Fruit fly (Drosophila melanogaster) whole organism, embryonic: ENCODE results near the gene CG43693.

Experiments used
- Aef1 ChIP-seq: fragments of 200-800 bp; sonication (Bioruptor generic); IDR thresholded peaks from 3 replicates; pipeline ENCODE4 v1.3.6; 2022; ENCODE audit warnings: missing biosample characterization, missing genetic modification characterization
- Awh ChIP-seq: fragments of 200-800 bp; sonication (Bioruptor generic); IDR thresholded peaks from 2 replicates; pipeline ENCODE4, ENCODE4 v1.3.6; 2022; ENCODE audit warnings: missing biosample characterization, missing genetic modification characterization
- Bgb ChIP-seq: fragments of 200-800 bp; sonication (Bioruptor generic); IDR thresholded peaks from 2 replicates; pipeline ENCODE4 v1.3.6; 2022; ENCODE audit warnings: missing biosample characterization, missing genetic modification characterization; ENCODE audit not compliant: partially characterized antibody
- CG10209 ChIP-seq: fragments of 200-800 bp; sonication (Bioruptor generic); optimal IDR thresholded peaks from 3 replicates; lab custom pipeline; 2017; ENCODE audit warnings: missing biosample characterization, mild to moderate bottlenecking, missing genetic modification characterization, missing genetic modification reagents
- CG1024 ChIP-seq: fragments of 200-800 bp; sonication (Bioruptor generic); IDR thresholded peaks from 2 replicates; pipeline ENCODE4 v1.3.6; 2022; ENCODE audit warnings: missing biosample characterization, missing genetic modification characterization
- CG10321 ChIP-seq: fragments of 200-800 bp; sonication (Bioruptor generic); IDR thresholded peaks from 2 replicates; pipeline ENCODE4 v1.3.6; 2022; ENCODE audit warnings: missing biosample characterization, missing genetic modification characterization
- CG12769 ChIP-seq: fragments of 200-800 bp; sonication (Bioruptor generic); optimal IDR thresholded peaks from 2 replicates; lab custom pipeline; 2019; ENCODE audit warnings: missing biosample characterization, mild to moderate bottlenecking, missing genetic modification characterization, moderate library complexity
- CG13287 ChIP-seq: fragments of 200-800 bp; sonication (Bioruptor generic); IDR thresholded peaks from 2 replicates; pipeline ENCODE4 v1.3.6; 2022; ENCODE audit warnings: missing biosample characterization, missing genetic modification characterization; ENCODE audit not compliant: partially characterized antibody
- CG15479 ChIP-seq: fragments of 200-800 bp; sonication (Bioruptor generic); optimal IDR thresholded peaks from 3 replicates; lab custom pipeline; 2019; ENCODE audit warnings: missing biosample characterization, mild to moderate bottlenecking, missing genetic modification characterization, moderate library complexity
- CG17568 ChIP-seq: fragments of 200-800 bp; sonication (Bioruptor generic); optimal IDR thresholded peaks from 2 replicates; lab custom pipeline; 2018; ENCODE audit warnings: missing biosample characterization, mild to moderate bottlenecking, missing genetic modification characterization, moderate library complexity
- CG2202 ChIP-seq: fragments of 200-800 bp; sonication (Bioruptor generic); optimal IDR thresholded peaks from 2 replicates; lab custom pipeline; 2018; ENCODE audit warnings: missing biosample characterization, mild to moderate bottlenecking, missing genetic modification characterization
- CG33557 ChIP-seq: fragments of 200-800 bp; sonication (Bioruptor generic); optimal IDR thresholded peaks from 2 replicates; lab custom pipeline; 2019; ENCODE audit warnings: missing biosample characterization, mild to moderate bottlenecking, missing genetic modification characterization, moderate library complexity
- CG4617 ChIP-seq: fragments of 200-800 bp; sonication (Bioruptor generic); optimal IDR thresholded peaks from 3 replicates; lab custom pipeline; 2016; ENCODE audit warnings: missing biosample characterization, missing genetic modification characterization, borderline replicate concordance
- CG6813 ChIP-seq: fragments of 200-800 bp; sonication (Bioruptor generic); optimal IDR thresholded peaks from 2 replicates; lab custom pipeline; 2017; ENCODE audit warnings: missing biosample characterization, missing genetic modification characterization, mild to moderate bottlenecking, moderate library complexity, missing genetic modification reagents
- CG7987 ChIP-seq: fragments of 200-800 bp; sonication (Bioruptor generic); optimal IDR thresholded peaks from 2 replicates; lab custom pipeline; 2018; ENCODE audit warnings: missing biosample characterization, mild to moderate bottlenecking, missing genetic modification characterization, moderate library complexity
- Doc2 ChIP-seq: fragments of 200-800 bp; sonication (Bioruptor generic); IDR thresholded peaks from 2 replicates; pipeline ENCODE4 v1.3.6; 2022; ENCODE audit warnings: missing biosample characterization, missing genetic modification characterization
- E2f2 ChIP-seq: fragments of 200-800 bp; sonication (Bioruptor generic); IDR thresholded peaks from 2 replicates; pipeline ENCODE4 v1.3.6; 2022; ENCODE audit warnings: missing biosample characterization, missing genetic modification characterization
- Gsc ChIP-seq: fragments of 200-800 bp; sonication (Bioruptor generic); IDR thresholded peaks from 2 replicates; pipeline ENCODE4 v1.3.6; 2022; ENCODE audit warnings: missing biosample characterization, missing genetic modification characterization
- Hey ChIP-seq: fragments of 200-800 bp; sonication (Bioruptor generic); optimal IDR thresholded peaks from 3 replicates; lab custom pipeline; 2018; ENCODE audit warnings: missing biosample characterization, mild to moderate bottlenecking, missing genetic modification characterization
- HmgD ChIP-seq: fragments of 200-800 bp; sonication (Bioruptor generic); optimal IDR thresholded peaks from 3 replicates; lab custom pipeline; 2016; ENCODE audit warnings: missing biosample characterization, missing genetic modification characterization
- Hmr ChIP-seq: fragments of 200-800 bp; sonication (Bioruptor generic); optimal IDR thresholded peaks from 3 replicates; lab custom pipeline; 2017; ENCODE audit warnings: mild to moderate bottlenecking, missing biosample characterization, missing genetic modification reagents, missing genetic modification characterization
- Hr3 ChIP-seq: fragments of 200-800 bp; sonication (Bioruptor generic); optimal IDR thresholded peaks from 3 replicates; lab custom pipeline; 2016; ENCODE audit warnings: missing biosample characterization, missing genetic modification characterization
- Hr78 ChIP-seq, 2 experiments: fragments of 200-800 bp in 1 of 2; fragments of >200 bp in 1 of 2; sonication (Bioruptor generic) in 1 of 2; optimal IDR thresholded peaks; 2 replicates each; lab custom pipeline; 2017 to 2019; ENCODE audit warnings: missing biosample characterization in 2 of 2, missing genetic modification characterization in 2 of 2, mild to moderate bottlenecking in 1 of 2, moderate library complexity in 1 of 2
- MESR4 ChIP-seq: fragments of 200-800 bp; sonication (Bioruptor generic); optimal IDR thresholded peaks from 2 replicates; lab custom pipeline; 2018; ENCODE audit warnings: missing biosample characterization, mild to moderate bottlenecking, missing genetic modification characterization, moderate library complexity
- Max ChIP-seq: fragments of 200-800 bp; sonication (Bioruptor generic); optimal IDR thresholded peaks from 2 replicates; lab custom pipeline; 2016; ENCODE audit warnings: missing biosample characterization, mild to moderate bottlenecking, missing genetic modification characterization
- Mrtf ChIP-seq: fragments of 200-800 bp; sonication (Bioruptor generic); IDR thresholded peaks from 3 replicates; pipeline ENCODE4 v1.3.6; 2022; ENCODE audit warnings: missing biosample characterization, missing genetic modification characterization
- Neu2 ChIP-seq: fragments of 200-800 bp; sonication (Bioruptor generic); optimal IDR thresholded peaks from 3 replicates; lab custom pipeline; 2016; ENCODE audit warnings: missing biosample characterization, missing genetic modification characterization, borderline replicate concordance
- Opbp ChIP-seq: fragments of 200-800 bp; sonication (Bioruptor generic); IDR thresholded peaks from 3 replicates; pipeline ENCODE4 v1.3.6; 2022; ENCODE audit warnings: missing biosample characterization, missing genetic modification characterization; ENCODE audit not compliant: partially characterized antibody
- PHDP ChIP-seq: fragments of 200-800 bp; sonication (Bioruptor generic); optimal IDR thresholded peaks from 3 replicates; lab custom pipeline; 2018; ENCODE audit warnings: missing biosample characterization, mild to moderate bottlenecking, missing genetic modification characterization, moderate library complexity
- Rfx ChIP-seq: fragments of 200-800 bp; sonication (Bioruptor generic); IDR thresholded peaks from 2 replicates; pipeline ENCODE4 v1.3.6; 2022; ENCODE audit warnings: missing biosample characterization, missing genetic modification characterization
- Sry-β ChIP-seq: fragments of 200-800 bp; sonication (Bioruptor generic); optimal IDR thresholded peaks from 2 replicates; lab custom pipeline; 2018; ENCODE audit warnings: missing biosample characterization, mild to moderate bottlenecking, missing genetic modification characterization, moderate library complexity
- bbx ChIP-seq: fragments of 200-800 bp; sonication (Bioruptor generic); IDR thresholded peaks from 2 replicates; pipeline ENCODE4 v1.3.6; 2022; ENCODE audit warnings: missing biosample characterization, missing genetic modification characterization; ENCODE audit not compliant: partially characterized antibody
- corto ChIP-seq: fragments of 200-800 bp; sonication (Bioruptor generic); optimal IDR thresholded peaks from 2 replicates; lab custom pipeline; 2016; ENCODE audit warnings: missing biosample characterization, mild to moderate bottlenecking, missing genetic modification characterization, moderate library complexity
- crc ChIP-seq: fragments of 200-800 bp; sonication (Bioruptor generic); optimal IDR thresholded peaks from 2 replicates; lab custom pipeline; 2016; ENCODE audit warnings: missing biosample characterization, missing genetic modification characterization
- emc ChIP-seq: fragments of 200-800 bp; sonication (Bioruptor generic); optimal IDR thresholded peaks from 2 replicates; lab custom pipeline; 2016; ENCODE audit warnings: missing biosample characterization, missing genetic modification characterization
- ems ChIP-seq: fragments of 200-800 bp; sonication (Bioruptor generic); optimal IDR thresholded peaks from 3 replicates; lab custom pipeline; 2016; ENCODE audit warnings: missing biosample characterization, missing genetic modification characterization
- fd102C ChIP-seq: fragments of 200-800 bp; sonication (Bioruptor generic); optimal IDR thresholded peaks from 2 replicates; lab custom pipeline; 2018; ENCODE audit warnings: missing biosample characterization, mild to moderate bottlenecking, missing genetic modification characterization, moderate library complexity
- fd64A ChIP-seq: fragments of 200-800 bp; sonication (Bioruptor generic); optimal IDR thresholded peaks from 3 replicates; lab custom pipeline; 2018; ENCODE audit warnings: missing biosample characterization, mild to moderate bottlenecking, missing genetic modification characterization
- gfzf ChIP-seq: fragments of 200-800 bp; sonication (Bioruptor generic); optimal IDR thresholded peaks from 2 replicates; lab custom pipeline; 2016; ENCODE audit warnings: missing biosample characterization, mild to moderate bottlenecking, missing genetic modification characterization, moderate library complexity
- gro ChIP-seq: fragments of 200-800 bp; sonication (Bioruptor generic); optimal IDR thresholded peaks from 2 replicates; lab custom pipeline; 2016; ENCODE audit warnings: missing biosample characterization, missing genetic modification characterization
- kni ChIP-seq: fragments of 200-800 bp; sonication (Bioruptor generic); optimal IDR thresholded peaks from 3 replicates; lab custom pipeline; 2017; ENCODE audit warnings: mild to moderate bottlenecking, missing biosample characterization, missing genetic modification reagents, missing genetic modification characterization
- mirr ChIP-seq: fragments of 200-800 bp; sonication (Bioruptor generic); optimal IDR thresholded peaks from 3 replicates; lab custom pipeline; 2018; ENCODE audit warnings: missing biosample characterization, mild to moderate bottlenecking, missing genetic modification characterization
- oc ChIP-seq: fragments of 200-800 bp; sonication (Bioruptor generic); optimal IDR thresholded peaks from 2 replicates; lab custom pipeline; 2018; ENCODE audit warnings: missing biosample characterization, mild to moderate bottlenecking, missing genetic modification characterization, moderate library complexity
- org-1 ChIP-seq: fragments of 200-800 bp; sonication (Bioruptor generic); optimal IDR thresholded peaks from 2 replicates; lab custom pipeline; 2017; ENCODE audit warnings: missing biosample characterization, missing genetic modification characterization
- prd ChIP-seq, 3 experiments: fragments of >200 bp in 2 of 3; fragments of 200-800 bp in 1 of 3; sonication (Bioruptor generic) in 1 of 3; optimal IDR thresholded peaks in 2 of 3; IDR thresholded peaks in 1 of 3; 2 replicates in 2 of 3; 3 replicates in 1 of 3; pipeline versions ENCODE4 v1.3.6 to Lab custom; 2017 to 2022; ENCODE audit warnings: missing biosample characterization in 1 of 3, missing genetic modification characterization in 1 of 3
- pros ChIP-seq: fragments of 200-800 bp; sonication (Bioruptor generic); optimal IDR thresholded peaks from 3 replicates; lab custom pipeline; 2019; ENCODE audit warnings: missing biosample characterization, mild to moderate bottlenecking, missing genetic modification characterization, moderate library complexity
- pzg ChIP-seq: fragments of 200-800 bp; sonication (Bioruptor generic); optimal IDR thresholded peaks from 3 replicates; lab custom pipeline; 2018; ENCODE audit warnings: missing biosample characterization, mild to moderate bottlenecking, missing genetic modification characterization, moderate library complexity
- rib ChIP-seq: fragments of 200-800 bp; sonication (Bioruptor generic); IDR thresholded peaks from 2 replicates; pipeline ENCODE4 v1.3.6; 2022; ENCODE audit warnings: missing biosample characterization, missing genetic modification characterization
- twi ChIP-seq: fragments of 200-800 bp; optimal IDR thresholded peaks from 2 replicates; lab custom pipeline; 2019; ENCODE audit warnings: missing biosample characterization, mild to moderate bottlenecking, missing genetic modification characterization, moderate library complexity
- unc-4 ChIP-seq: fragments of 200-800 bp; sonication (Bioruptor generic); IDR thresholded peaks from 2 replicates; pipeline ENCODE4 v1.3.6; 2022; ENCODE audit warnings: missing biosample characterization, missing genetic modification characterization; ENCODE audit not compliant: partially characterized antibody

The CG43693 gene

dm6 chr3L:11062441-11062840 lies 11.3 kb upstream of the CG43693 start, which contains the start of gene CG32069 (continued):
- no peak for TF ChIP-seq CG13287 (GFP tag; lab: Robert Waterston, UW)
- no peak for TF ChIP-seq Bgb (GFP tag; lab: Robert Waterston, UW)
- no peak for TF ChIP-seq CG10209 (GFP tag; lab: Kevin White, UChicago)
- TF ChIP-seq emc = no peak
- TF ChIP-seq rib (GFP tag; lab: Robert Waterston, UW) = no peak
- no peak for TF ChIP-seq gfzf (GFP tag; lab: Kevin White, UChicago)
- no peak for TF ChIP-seq Neu2 (GFP tag; lab: Kevin White, UChicago)
- no peak for TF ChIP-seq Hmr
- no peak for TF ChIP-seq HmgD
- TF ChIP-seq Hr3 = no peak
- peak; percentile 81 for TF ChIP-seq Sry-β
- no peak for TF ChIP-seq Awh (GFP tag; lab: Robert Waterston, UW)
- no peak for TF ChIP-seq oc (tag; lab: Kevin White, UChicago)
- TF ChIP-seq PHDP (tag; lab: Kevin White, UChicago) = no peak
- TF ChIP-seq pzg (GFP tag; lab: Kevin White, UChicago) = peak; percentile 53
- TF ChIP-seq mirr = no peak
- TF ChIP-seq MESR4 (GFP tag; lab: Kevin White, UChicago) = peak; percentile 54
- no peak for TF ChIP-seq Hr78 (GFP tag; optimal IDR thresholded peaks at IDR 0.05; lab: Kevin White, UChicago)
- no peak for TF ChIP-seq Mrtf
- TF ChIP-seq fd102C (GFP tag; lab: Kevin White, UChicago) = no peak
- TF ChIP-seq org-1 (GFP tag; lab: Kevin White, UChicago) = no peak
- no peak for TF ChIP-seq CG33557
- no peak for TF ChIP-seq twi (tag; lab: Kevin White, UChicago)
- TF ChIP-seq CG17568 (GFP tag; lab: Kevin White, UChicago) = no peak
- TF ChIP-seq kni (GFP tag; lab: Kevin White, UChicago) = no peak
- TF ChIP-seq gro = no peak
- TF ChIP-seq fd64A (GFP tag; lab: Kevin White, UChicago) = no peak
- no peak for TF ChIP-seq corto (GFP tag; lab: Kevin White, UChicago)
- no peak for TF ChIP-seq CG10321 (GFP tag; lab: Robert Waterston, UW)
- TF ChIP-seq Aef1 (GFP tag; lab: Robert Waterston, UW) = no peak
- no peak for TF ChIP-seq Gsc (GFP tag; lab: Robert Waterston, UW)
- no peak for TF ChIP-seq Hey
- TF ChIP-seq bbx (GFP tag; lab: Robert Waterston, UW) = no peak
- no peak for TF ChIP-seq CG2202
- TF ChIP-seq Rfx (GFP tag; lab: Robert Waterston, UW) = no peak
- no peak for TF ChIP-seq prd (optimal IDR thresholded peaks at IDR 0.05; lab: Kevin White, UChicago)
- TF ChIP-seq prd (GFP tag; IDR thresholded peaks at IDR 0.05; lab: Robert Waterston, UW) = no peak
- TF ChIP-seq Max (GFP tag; lab: Kevin White, UChicago) = no peak
- no peak for TF ChIP-seq pros
- no peak for TF ChIP-seq CG15479
- no peak for TF ChIP-seq CG12769
- TF ChIP-seq CG6813 = no peak
- no peak for TF ChIP-seq CG1024 (GFP tag; lab: Robert Waterston, UW)
- no peak for TF ChIP-seq ems (GFP tag; lab: Kevin White, UChicago)
- TF ChIP-seq Doc2 (GFP tag; lab: Robert Waterston, UW) = no peak
- TF ChIP-seq unc-4 (GFP tag; lab: Robert Waterston, UW) = no peak
- TF ChIP-seq CG4617 (GFP tag; lab: Kevin White, UChicago) = peak; percentile 5
- no peak for TF ChIP-seq Opbp
- TF ChIP-seq crc (GFP tag; lab: Kevin White, UChicago) = no peak
- no peak for TF ChIP-seq CG7987 (GFP tag; lab: Kevin White, UChicago)
- TF ChIP-seq E2f2 (GFP tag; lab: Robert Waterston, UW) = peak; percentile 88
